Fruit fly (Drosophila melanogaster): ENCODE data around the gene mfrn.

The mfrn gene

dm6 chr3R:27937752-27938694, 9.8 kb downstream of the mfrn start, which contains the start of the genes NSD and BOD1 (continued):
- TF ChIP-seq gce (GFP tag; IDR thresholded peaks at IDR 0.05) (no peak), da (GFP tag; optimal IDR thresholded peaks at IDR 0.05) (no peak), disco-r (GFP tag; optimal IDR thresholded peaks at IDR 0.05) (no peak), CG10147 (GFP tag; optimal IDR thresholded peaks at IDR 0.05) (peak; percentile 25), MTF-1 (GFP tag; optimal IDR thresholded peaks at IDR 0.05; ENCODE audit: borderline replicate concordance) (peak; percentile 61), B-H1 (GFP tag; IDR thresholded peaks at IDR 0.05) (peak; percentile 45; the same call in 2 of the 3 replicates), CG13123 (GFP tag; optimal IDR thresholded peaks at IDR 0.05) (no peak), nmo (GFP tag; optimal IDR thresholded peaks at IDR 0.05) (peak; percentile 56), B-H2 (GFP tag; optimal IDR thresholded peaks at IDR 0.05) (peak; percentile 27), CG8478 (optimal IDR thresholded peaks at IDR 0.05) (no peak), ranshi (GFP tag; IDR thresholded peaks at IDR 0.05) (peak; percentile 70), hbn (GFP tag; IDR thresholded peaks at IDR 0.05; ENCODE audit: partially characterized antibody) (peak; percentile 86), danr (GFP tag; IDR thresholded peaks at IDR 0.05) (peak; percentile 24; the same call in 1 of the 2 replicates), Rfx (GFP tag; IDR thresholded peaks at IDR 0.05) (peak; percentile 90), CG17359 (tag; optimal IDR thresholded peaks at IDR 0.05) (peak; percentile 48), bowl (GFP tag; IDR thresholded peaks at IDR 0.05) (no peak), sob (GFP tag; IDR thresholded peaks at IDR 0.05) (peak; percentile 86), scrt (GFP tag; optimal IDR thresholded peaks at IDR 0.05) (no peak), CG1832 (GFP tag; optimal IDR thresholded peaks at IDR 0.05) (no peak), mld (GFP tag; IDR thresholded peaks at IDR 0.05; ENCODE audit: partially characterized antibody) (peak; percentile 95), oc (tag; optimal IDR thresholded peaks at IDR 0.05) (no peak), CG2116 (GFP tag; optimal IDR thresholded peaks at IDR 0.05) (peak; percentile 98), CG14667 (GFP tag; IDR thresholded peaks at IDR 0.05) (peak; percentile 58), seq (GFP tag; IDR thresholded peaks at IDR 0.05) (peak; percentile 40), CG2129 (GFP tag; IDR thresholded peaks at IDR 0.05; ENCODE audit: partially characterized antibody) (peak; percentile 81)

DNA sequence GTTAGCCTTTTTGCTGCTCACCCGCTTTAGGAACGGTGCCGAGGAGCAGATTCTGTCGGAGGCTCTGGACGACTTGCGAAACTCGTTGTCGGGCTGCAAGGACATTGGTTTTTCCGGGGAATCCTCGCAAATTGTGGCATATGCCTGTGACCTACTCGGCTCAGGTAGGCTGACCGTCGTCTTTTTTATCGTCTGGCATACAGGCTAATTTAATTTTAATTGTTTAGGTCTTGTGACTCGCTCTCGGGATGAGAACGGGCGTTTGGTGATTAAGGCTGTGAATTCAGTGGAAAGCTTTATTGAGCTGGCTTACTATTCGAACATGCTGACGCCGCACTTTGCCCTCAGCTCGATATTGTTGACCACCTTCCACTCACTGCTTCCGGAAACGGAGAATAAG, 16.4 kb downstream of the mfrn start:
- TF ChIP-seq tll (GFP tag; optimal IDR thresholded peaks at IDR 0.05): peak in 1 of 2 experiments; percentile 52
- no peak for TF ChIP-seq lbe (GFP tag; optimal IDR thresholded peaks at IDR 0.05)
- TF ChIP-seq CG6683 (GFP tag; optimal IDR thresholded peaks at IDR 0.05): no peak
- TF ChIP-seq Neu2 (GFP tag; optimal IDR thresholded peaks at IDR 0.05; ENCODE audit: borderline replicate concordance): peak; percentile 31
- TF ChIP-seq hbn (GFP tag; IDR thresholded peaks at IDR 0.05; ENCODE audit: partially characterized antibody): no peak
- no peak for TF ChIP-seq CG10209 (GFP tag; optimal IDR thresholded peaks at IDR 0.05)
- TF ChIP-seq CHES-1-like (GFP tag; optimal IDR thresholded peaks at IDR 0.05): no peak
- no peak for TF ChIP-seq ind (GFP tag; optimal IDR thresholded peaks at IDR 0.05)
- TF ChIP-seq Gsc (GFP tag; IDR thresholded peaks at IDR 0.05): no peak
- TF ChIP-seq Nf-YC (tag; optimal IDR thresholded peaks at IDR 0.05): no peak
- TF ChIP-seq zen (tag; optimal IDR thresholded peaks at IDR 0.05): peak; percentile 98
- no peak for TF ChIP-seq Oaz (GFP tag; IDR thresholded peaks at IDR 0.05)
- TF ChIP-seq HmgZ (tag; optimal IDR thresholded peaks at IDR 0.05): no peak
- no peak for TF ChIP-seq TFAM (GFP tag; optimal IDR thresholded peaks at IDR 0.05)
- no peak for TF ChIP-seq CG12299 (tag; optimal IDR thresholded peaks at IDR 0.05)
- no peak for TF ChIP-seq CG31365 (tag; optimal IDR thresholded peaks at IDR 0.05)
- no peak for TF ChIP-seq pzg (GFP tag; optimal IDR thresholded peaks at IDR 0.05)
- TF ChIP-seq CG30403 (GFP tag; optimal IDR thresholded peaks at IDR 0.05): no peak
- no peak for TF ChIP-seq tin (GFP tag; optimal IDR thresholded peaks at IDR 0.05)
- no peak for TF ChIP-seq CG10366 (GFP tag; IDR thresholded peaks at IDR 0.05)
- no peak for TF ChIP-seq B-H2 (GFP tag; optimal IDR thresholded peaks at IDR 0.05)
- no peak for TF ChIP-seq CG14014 (GFP tag; IDR thresholded peaks at IDR 0.05)
- no peak for TF ChIP-seq CG7271 (tag; optimal IDR thresholded peaks at IDR 0.05)
- TF ChIP-seq Antp (GFP tag; optimal IDR thresholded peaks at IDR 0.05): no peak
- TF ChIP-seq NfI (GFP tag; optimal IDR thresholded peaks at IDR 0.05): no peak
- peak; percentile 44 for TF ChIP-seq twi (tag; optimal IDR thresholded peaks at IDR 0.05)

Data from whole organism, embryonic.